Worm (Caenorhabditis elegans) whole organism, L2 larva: ENCODE data around the gene oac-38.

Experiments
- R02D3.7 ChIP-seq: fragments of 150-350 bp; optimal IDR thresholded peaks from 2 replicates; lab custom pipeline; 2014; ENCODE audit warnings: missing biosample characterization, missing genetic modification characterization
- aly-2 ChIP-seq: fragments of 150-350 bp; optimal IDR thresholded peaks from 2 replicates; lab custom pipeline; 2014; ENCODE audit warnings: missing biosample characterization, missing genetic modification characterization
- ceh-82 ChIP-seq: fragments of 150-350 bp; optimal IDR thresholded peaks from 2 replicates; lab custom pipeline; 2014; ENCODE audit warnings: missing biosample characterization, missing genetic modification characterization
- fos-1 ChIP-seq: fragments of 150-350 bp; optimal IDR thresholded peaks from 2 replicates; lab custom pipeline; 2014; ENCODE audit warnings: missing biosample characterization, missing genetic modification characterization
- lin-11 ChIP-seq: fragments of 150-350 bp; sonication (generic microtip); optimal IDR thresholded peaks from 2 replicates; lab custom pipeline; 2014; ENCODE audit warnings: missing biosample characterization, missing genetic modification characterization, inconsistent platforms, mixed read lengths
- lin-13 ChIP-seq: fragments of 150-350 bp; optimal IDR thresholded peaks from 2 replicates; lab custom pipeline; 2014; ENCODE audit warnings: missing biosample characterization, missing genetic modification reagents, missing genetic modification characterization
- lin-39 ChIP-seq: fragments of 150-350 bp; optimal IDR thresholded peaks from 2 replicates; lab custom pipeline; 2014; ENCODE audit warnings: missing biosample characterization, missing genetic modification reagents, missing genetic modification characterization
- sem-4 ChIP-seq: fragments of 150-350 bp; optimal IDR thresholded peaks from 2 replicates; lab custom pipeline; 2014; ENCODE audit warnings: missing biosample characterization, missing genetic modification reagents, missing genetic modification characterization
- snpc-4 ChIP-seq: fragments of 150-350 bp; optimal IDR thresholded peaks from 2 replicates; lab custom pipeline; 2014; ENCODE audit warnings: missing biosample characterization, missing genetic modification characterization
- unc-62 ChIP-seq: fragments of 150-350 bp; optimal IDR thresholded peaks from 2 replicates; lab custom pipeline; 2014; ENCODE audit warnings: missing biosample characterization, missing genetic modification reagents, missing genetic modification characterization
- ztf-11 ChIP-seq: sonication (generic microtip); optimal IDR thresholded peaks from 2 replicates; lab custom pipeline; 2017; ENCODE audit warnings: missing biosample characterization, missing genetic modification characterization
- ztf-4 ChIP-seq: fragments of 150-350 bp; optimal IDR thresholded peaks from 2 replicates; lab custom pipeline; 2014; ENCODE audit warnings: missing biosample characterization, missing genetic modification characterization

DNA sequence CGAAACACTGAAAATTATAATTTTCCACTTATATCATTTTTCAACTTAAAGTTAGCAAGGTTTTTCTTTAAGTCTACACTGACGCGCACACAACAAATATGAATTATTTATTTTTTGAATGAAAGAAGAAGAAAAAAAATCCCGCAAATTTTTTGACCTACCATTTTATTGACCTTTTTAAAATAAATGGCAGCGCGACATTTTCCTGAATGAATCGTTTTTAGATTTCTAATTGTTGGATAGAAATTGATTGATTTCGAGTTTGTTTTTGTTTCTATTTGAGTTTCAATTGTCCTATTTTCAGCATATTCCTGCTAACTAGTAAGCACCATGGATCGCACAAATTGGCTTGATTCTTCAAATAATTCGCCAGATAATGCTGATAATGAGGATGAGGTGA is 40.0 kb upstream of the oac-38 start, which contains the start of gene K01G12.3:
- TF ChIP-seq ztf-11 (no peak), sem-4 (tag; lab: Kevin White, UChicago) (no peak), ceh-82 (tag; lab: Kevin White, UChicago) (no peak), R02D3.7 (tag; lab: Kevin White, UChicago) (no peak), unc-62 (no peak), snpc-4 (no peak), lin-13 (GFP tag; lab: Kevin White, UChicago) (no peak), ztf-4 (tag; lab: Kevin White, UChicago) (no peak), fos-1 (tag; lab: Kevin White, UChicago) (no peak), lin-39 (tag; lab: Kevin White, UChicago) (no peak), aly-2 (tag; lab: Kevin White, UChicago) (no peak), lin-11 (no peak)
